Fruit fly (Drosophila melanogaster): ENCODE measurements around the gene ome.

The ome gene

dm6 chr3L:14783363-14783627 lies 110.7 kb downstream of the ome start:
- no peak for TF ChIP-seq psq (optimal IDR thresholded peaks at IDR 0.05)

- no peak for TF ChIP-seq ttk (optimal IDR thresholded peaks at IDR 0.05)
- no peak for TF ChIP-seq insv (optimal IDR thresholded peaks at IDR 0.05)
- TF ChIP-seq h (optimal IDR thresholded peaks at IDR 0.05), result no peak
- TF ChIP-seq Myc (optimal IDR thresholded peaks at IDR 0.05), result no peak
- TF ChIP-seq Sin3A (optimal IDR thresholded peaks at IDR 0.05), result no peak
- TF ChIP-seq psq (optimal IDR thresholded peaks at IDR 0.05), result no peak
Observed at dm6 chr3L:14784241-14784948, 111.8 kb downstream of the ome start.

DNA sequence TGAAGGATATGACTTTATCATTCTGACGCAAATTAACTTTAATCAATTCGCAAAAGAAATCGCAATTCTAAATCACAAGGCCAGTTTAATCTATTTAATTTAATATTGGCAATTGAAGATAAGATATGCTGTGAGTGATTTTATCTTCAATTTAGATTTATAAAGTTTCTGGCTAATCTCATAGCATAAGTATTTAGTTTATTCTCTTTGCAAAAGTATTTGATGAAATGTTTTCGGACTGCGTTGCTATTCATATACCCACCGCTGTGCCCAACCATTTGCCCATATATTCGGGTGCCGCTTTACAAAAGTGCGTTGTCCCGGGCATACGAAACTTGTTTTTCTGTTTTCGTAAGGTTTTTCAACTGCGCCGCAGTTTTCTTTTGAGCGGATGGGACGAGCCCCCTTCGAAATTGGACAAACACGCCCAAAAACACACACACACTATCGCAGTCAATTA lies 112.3 kb downstream of the ome start:
- TF ChIP-seq ttk (optimal IDR thresholded peaks at IDR 0.05), result no peak
- no peak for TF ChIP-seq Sin3A (optimal IDR thresholded peaks at IDR 0.05)
- TF ChIP-seq h (optimal IDR thresholded peaks at IDR 0.05), result no peak
- no peak for TF ChIP-seq insv (optimal IDR thresholded peaks at IDR 0.05)
- TF ChIP-seq psq (optimal IDR thresholded peaks at IDR 0.05), result no peak
- no peak for TF ChIP-seq Myc (optimal IDR thresholded peaks at IDR 0.05)

DNA sequence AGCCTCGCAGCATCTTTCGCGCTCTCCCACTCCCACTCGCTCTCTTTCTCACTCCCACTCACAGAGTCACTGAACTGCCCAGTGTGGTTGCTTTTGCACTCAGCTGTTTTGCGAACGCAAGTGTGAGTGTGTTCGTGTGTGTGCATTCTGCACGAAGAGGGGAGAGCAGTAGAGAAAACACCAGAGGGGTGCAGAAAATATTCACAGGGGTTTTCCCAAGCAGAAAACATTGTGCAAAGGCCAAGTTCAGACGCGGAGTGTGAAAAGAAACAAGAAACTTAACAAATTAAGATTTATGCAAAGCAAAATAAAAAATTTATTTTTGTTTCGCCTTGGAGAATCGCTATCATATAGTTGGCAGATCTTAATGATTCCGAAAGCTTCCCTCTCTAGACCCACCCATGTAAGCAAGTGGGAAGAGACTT lies 112.9 kb downstream of the ome start:
- TF ChIP-seq Myc (optimal IDR thresholded peaks at IDR 0.05) (no peak), insv (optimal IDR thresholded peaks at IDR 0.05) (no peak), psq (optimal IDR thresholded peaks at IDR 0.05) (no peak), Sin3A (optimal IDR thresholded peaks at IDR 0.05) (no peak), h (optimal IDR thresholded peaks at IDR 0.05) (no peak), ttk (optimal IDR thresholded peaks at IDR 0.05) (no peak)

dm6 chr3L:14786230-14786850 lies 113.7 kb downstream of the ome start, which contains the start of the genes bmm and Tdrd3:
TSS of gene bmm (minus strand) at chr3L:14786412.
TSS of gene Tdrd3 (plus strand) at chr3L:14786791.
- TF ChIP-seq insv (optimal IDR thresholded peaks at IDR 0.05), result no peak

dm6 chr3L:14789676-14790075 lies 117.0 kb downstream of the ome start, which contains the start of gene Helz:
TSS of gene Helz (plus strand) at chr3L:14789935.
- TF ChIP-seq ttk (optimal IDR thresholded peaks at IDR 0.05) (no peak), h (optimal IDR thresholded peaks at IDR 0.05) (no peak), insv (optimal IDR thresholded peaks at IDR 0.05) (no peak), Myc (optimal IDR thresholded peaks at IDR 0.05) (no peak), Sin3A (optimal IDR thresholded peaks at IDR 0.05) (no peak), psq (optimal IDR thresholded peaks at IDR 0.05) (no peak)

DNA sequence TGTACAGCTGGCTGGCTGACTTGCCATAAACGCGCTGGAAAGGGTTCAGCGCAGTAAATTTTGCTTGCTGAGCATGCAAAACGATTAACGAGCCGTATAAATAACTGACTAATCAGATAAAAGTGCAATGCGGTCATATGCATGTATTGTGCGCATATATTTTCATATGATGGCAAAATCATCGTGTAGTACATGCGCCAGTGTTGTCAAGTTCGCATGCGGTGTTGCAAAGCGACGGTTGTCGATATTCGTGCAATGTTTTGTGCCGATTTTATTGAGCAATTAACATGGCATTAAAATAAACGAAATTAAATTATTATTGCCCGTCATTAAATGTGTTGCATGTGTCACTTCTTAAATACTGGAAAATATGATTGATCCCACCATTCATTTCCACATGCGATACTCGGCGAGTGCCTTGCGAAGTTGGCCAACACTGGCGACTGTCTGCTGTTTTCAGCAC lies 117.5 kb downstream of the ome start:
- TF ChIP-seq psq (optimal IDR thresholded peaks at IDR 0.05), result no peak
- TF ChIP-seq Sin3A (optimal IDR thresholded peaks at IDR 0.05), result no peak
- no peak for TF ChIP-seq h (optimal IDR thresholded peaks at IDR 0.05)
- TF ChIP-seq insv (optimal IDR thresholded peaks at IDR 0.05), result no peak
- TF ChIP-seq Myc (optimal IDR thresholded peaks at IDR 0.05), result no peak
- no peak for TF ChIP-seq ttk (optimal IDR thresholded peaks at IDR 0.05)

- TF ChIP-seq Myc (optimal IDR thresholded peaks at IDR 0.05) (no peak), Sin3A (optimal IDR thresholded peaks at IDR 0.05) (no peak), psq (optimal IDR thresholded peaks at IDR 0.05) (no peak), h (optimal IDR thresholded peaks at IDR 0.05) (no peak), ttk (optimal IDR thresholded peaks at IDR 0.05) (no peak), insv (optimal IDR thresholded peaks at IDR 0.05) (no peak)
Observed at dm6 chr3L:14790849-14791646, 118.4 kb downstream of the ome start.
